Worm (Caenorhabditis elegans) whole organism, L1 larva: ENCODE results near the gene F54H12.8.

Experiments used
- C04F5.9 ChIP-seq: sonication (generic microtip); optimal IDR thresholded peaks from 2 replicates; lab custom pipeline; 2016; ENCODE audit warnings: missing genetic modification characterization, missing compliant biosample characterization
- C34B4.2 ChIP-seq: sonication (generic microtip); optimal IDR thresholded peaks from 2 replicates; lab custom pipeline; 2017; ENCODE audit warnings: mild to moderate bottlenecking, missing genetic modification characterization, missing compliant biosample characterization
- F16B12.6 ChIP-seq: fragments of 150-350 bp; optimal IDR thresholded peaks from 2 replicates; lab custom pipeline; 2014; ENCODE audit warnings: missing biosample characterization, missing genetic modification characterization
- aha-1 ChIP-seq: fragments of 150-350 bp; optimal IDR thresholded peaks from 2 replicates; lab custom pipeline; 2014; ENCODE audit warnings: missing biosample characterization, missing genetic modification characterization
- aly-2 ChIP-seq: fragments of 150-350 bp; optimal IDR thresholded peaks from 2 replicates; lab custom pipeline; 2014; ENCODE audit warnings: missing biosample characterization, missing genetic modification characterization
- ceh-63 ChIP-seq: fragments of 200-800 bp; sonication (Bioruptor generic); optimal IDR thresholded peaks from 2 replicates; lab custom pipeline; 2018; ENCODE audit warnings: mild to moderate bottlenecking, missing genetic modification characterization, missing compliant biosample characterization
- ces-1 ChIP-seq: fragments of 150-350 bp; optimal IDR thresholded peaks from 2 replicates; lab custom pipeline; 2014; ENCODE audit warnings: missing biosample characterization, missing genetic modification reagents, missing genetic modification characterization
- dsc-1 ChIP-seq: sonication (generic microtip); optimal IDR thresholded peaks from 2 replicates; lab custom pipeline; 2016; ENCODE audit warnings: mild to moderate bottlenecking, missing genetic modification characterization, missing compliant biosample characterization
- efl-1 ChIP-seq, 4 experiments: fragments of 150-350 bp; optimal IDR thresholded peaks in 3 of 4; peaks in 1 of 4; 1 replicate in 1 of 4; 2 replicates in 3 of 4; lab custom pipeline; 2014; ENCODE audit warnings: missing biosample characterization in 2 of 4, missing genetic modification characterization in 2 of 4, missing genetic modification reagents in 2 of 4
- efl-3 ChIP-seq: fragments of 200-800 bp; sonication (Bioruptor generic); optimal IDR thresholded peaks from 2 replicates; lab custom pipeline; 2018; ENCODE audit warnings: mild to moderate bottlenecking, missing genetic modification characterization, missing compliant biosample characterization
- elt-3 ChIP-seq, 6 experiments: fragments of 150-350 bp in 1 of 6; sonication (generic microtip); optimal IDR thresholded peaks; 2 replicates each; lab custom pipeline; 2017 to 2018; ENCODE audit warnings: missing biosample characterization in 6 of 6, missing genetic modification characterization in 6 of 6, inconsistent platforms in 1 of 6
- fkh-8 ChIP-seq: sonication (generic microtip); optimal IDR thresholded peaks from 2 replicates; lab custom pipeline; 2016; ENCODE audit warnings: mild to moderate bottlenecking, missing genetic modification characterization, missing compliant biosample characterization
- fos-1 ChIP-seq: fragments of 150-350 bp; optimal IDR thresholded peaks from 2 replicates; lab custom pipeline; 2014; ENCODE audit warnings: missing biosample characterization, missing genetic modification characterization
- hlh-17 ChIP-seq: fragments of 200-800 bp; sonication (Bioruptor generic); optimal IDR thresholded peaks from 2 replicates; lab custom pipeline; 2018; ENCODE audit warnings: missing genetic modification characterization, mild to moderate bottlenecking, missing compliant biosample characterization, moderate library complexity, borderline replicate concordance
- hlh-4 ChIP-seq: sonication (generic microtip); optimal IDR thresholded peaks from 2 replicates; lab custom pipeline; 2016; ENCODE audit warnings: mild to moderate bottlenecking, missing genetic modification characterization, missing compliant biosample characterization
- hpl-2 ChIP-seq: fragments of 150-350 bp; optimal IDR thresholded peaks from 2 replicates; lab custom pipeline; 2014; ENCODE audit warnings: missing biosample characterization, missing genetic modification reagents, missing genetic modification characterization
- irx-1 ChIP-seq: sonication (generic microtip); optimal IDR thresholded peaks from 2 replicates; lab custom pipeline; 2016; ENCODE audit warnings: missing genetic modification characterization, missing compliant biosample characterization
- isw-1 ChIP-seq: fragments of 200-800 bp; sonication (Bioruptor generic); IDR thresholded peaks from 2 replicates; pipeline ENCODE4 v1.3.6; 2022; ENCODE audit warnings: missing genetic modification characterization, missing compliant biosample characterization
- jun-1 ChIP-seq: fragments of 150-350 bp; optimal IDR thresholded peaks from 2 replicates; lab custom pipeline; 2014; ENCODE audit warnings: missing biosample characterization, missing genetic modification reagents, missing genetic modification characterization
- lin-13 ChIP-seq: fragments of 150-350 bp; optimal IDR thresholded peaks from 2 replicates; lab custom pipeline; 2014; ENCODE audit warnings: missing biosample characterization, missing genetic modification reagents, missing genetic modification characterization
- lin-35 ChIP-seq, 2 experiments: fragments of 150-350 bp; optimal IDR thresholded peaks; 2 replicates each; lab custom pipeline; 2014; ENCODE audit warnings: missing biosample characterization in 2 of 2, missing genetic modification characterization in 2 of 2, missing genetic modification reagents in 2 of 2
- lsy-2 ChIP-seq, 2 experiments: fragments of 150-350 bp; optimal IDR thresholded peaks; 2 replicates each; lab custom pipeline; 2014; ENCODE audit warnings: missing biosample characterization in 2 of 2, missing genetic modification characterization in 2 of 2
- mab-9 ChIP-seq: fragments of 200-800 bp; sonication (Bioruptor generic); IDR thresholded peaks from 2 replicates; pipeline ENCODE4 v1.3.6; 2022; ENCODE audit warnings: missing genetic modification reagents, missing genetic modification characterization, missing compliant biosample characterization
- mdl-1 ChIP-seq, 2 experiments: fragments of 150-350 bp; optimal IDR thresholded peaks; 2 replicates each; lab custom pipeline; 2014 to 2017; ENCODE audit warnings: missing biosample characterization in 2 of 2, missing genetic modification characterization in 2 of 2, inconsistent platforms in 1 of 2
- mef-2 ChIP-seq: fragments of 150-350 bp; optimal IDR thresholded peaks from 2 replicates; lab custom pipeline; 2014; ENCODE audit warnings: missing biosample characterization, missing genetic modification characterization
- mep-1 ChIP-seq: fragments of 150-350 bp; optimal IDR thresholded peaks from 2 replicates; lab custom pipeline; 2014; ENCODE audit warnings: missing biosample characterization, missing genetic modification characterization
- nhr-19 ChIP-seq: fragments of 200-800 bp; sonication (Bioruptor generic); conservative IDR thresholded peaks from 2 replicates; pipeline ENCODE4 v1.3.6; 2022; ENCODE audit warnings: missing genetic modification characterization, missing compliant biosample characterization
- nhr-20 ChIP-seq: sonication (generic microtip); optimal IDR thresholded peaks from 2 replicates; lab custom pipeline; 2016; ENCODE audit warnings: mild to moderate bottlenecking, missing genetic modification characterization, missing compliant biosample characterization
- nhr-28 ChIP-seq: fragments of 150-350 bp; optimal IDR thresholded peaks from 2 replicates; lab custom pipeline; 2014; ENCODE audit warnings: missing biosample characterization, missing genetic modification characterization
- nhr-47 ChIP-seq: sonication (generic microtip); optimal IDR thresholded peaks from 2 replicates; lab custom pipeline; 2016; ENCODE audit warnings: mild to moderate bottlenecking, missing genetic modification characterization, moderate library complexity, missing compliant biosample characterization
- nhr-71 ChIP-seq: sonication (generic microtip); optimal IDR thresholded peaks from 2 replicates; lab custom pipeline; 2016; ENCODE audit warnings: mild to moderate bottlenecking, missing genetic modification characterization, moderate library complexity, missing compliant biosample characterization
- nhr-84 ChIP-seq: sonication (generic microtip); optimal IDR thresholded peaks from 2 replicates; lab custom pipeline; 2017; ENCODE audit warnings: missing biosample characterization, missing genetic modification characterization
- nhr-85 ChIP-seq: sonication (generic microtip); peaks from one replicate; lab custom pipeline; 2016; ENCODE audit warnings: missing genetic modification characterization, inconsistent platforms, missing compliant biosample characterization
- pag-3 ChIP-seq: sonication (generic microtip); optimal IDR thresholded peaks from 2 replicates; lab custom pipeline; 2017; ENCODE audit warnings: missing genetic modification characterization, mild to moderate bottlenecking, missing compliant biosample characterization, antibody characterized with exemption, borderline replicate concordance; ENCODE audit not compliant: insufficient read depth
- pqm-1 ChIP-seq: sonication (generic microtip); optimal IDR thresholded peaks from 3 replicates; lab custom pipeline; 2017; ENCODE audit warnings: missing biosample characterization, missing genetic modification characterization
- rnt-1 ChIP-seq: sonication (generic microtip); optimal IDR thresholded peaks from 2 replicates; lab custom pipeline; 2016; ENCODE audit warnings: mild to moderate bottlenecking, missing genetic modification characterization, moderate library complexity, missing compliant biosample characterization
- skn-1 ChIP-seq: fragments of 150-350 bp; optimal IDR thresholded peaks from 2 replicates; lab custom pipeline; 2014; ENCODE audit warnings: missing biosample characterization, missing genetic modification characterization
- snpc-4 ChIP-seq: fragments of 150-350 bp; optimal IDR thresholded peaks from 2 replicates; lab custom pipeline; 2014; ENCODE audit warnings: missing biosample characterization, missing genetic modification characterization
- sox-4 ChIP-seq: sonication (generic microtip); optimal IDR thresholded peaks from 2 replicates; lab custom pipeline; 2016; ENCODE audit warnings: missing genetic modification characterization, missing compliant biosample characterization
- sup-37 ChIP-seq: fragments of 200-800 bp; sonication (Bioruptor generic); optimal IDR thresholded peaks from 2 replicates; lab custom pipeline; 2018; ENCODE audit warnings: mild to moderate bottlenecking, missing genetic modification characterization, missing compliant biosample characterization
- swsn-7 ChIP-seq: sonication (generic microtip); optimal IDR thresholded peaks from 2 replicates; lab custom pipeline; 2016; ENCODE audit warnings: missing genetic modification characterization, missing compliant biosample characterization
- tlp-1 ChIP-seq: fragments of 150-350 bp; optimal IDR thresholded peaks from 2 replicates; lab custom pipeline; 2014; ENCODE audit warnings: missing biosample characterization, missing genetic modification characterization
- unc-62 ChIP-seq: fragments of 150-350 bp; optimal IDR thresholded peaks from 2 replicates; lab custom pipeline; 2014; ENCODE audit warnings: missing biosample characterization, missing genetic modification reagents, missing genetic modification characterization
- unc-86 ChIP-seq: sonication (generic microtip); optimal IDR thresholded peaks from 2 replicates; lab custom pipeline; 2016; ENCODE audit warnings: missing genetic modification characterization, missing compliant biosample characterization
- zip-4 ChIP-seq: fragments of 200-800 bp; sonication (Bioruptor generic); optimal IDR thresholded peaks from 2 replicates; lab custom pipeline; 2018; ENCODE audit warnings: mild to moderate bottlenecking, missing genetic modification characterization, moderate library complexity, missing compliant biosample characterization
- ztf-11 ChIP-seq, 2 experiments: sonication (generic microtip); optimal IDR thresholded peaks; 2 replicates each; lab custom pipeline; 2016 to 2017; ENCODE audit warnings: missing genetic modification characterization in 2 of 2, missing biosample characterization in 1 of 2, missing compliant biosample characterization in 1 of 2

The F54H12.8 gene

DNA sequence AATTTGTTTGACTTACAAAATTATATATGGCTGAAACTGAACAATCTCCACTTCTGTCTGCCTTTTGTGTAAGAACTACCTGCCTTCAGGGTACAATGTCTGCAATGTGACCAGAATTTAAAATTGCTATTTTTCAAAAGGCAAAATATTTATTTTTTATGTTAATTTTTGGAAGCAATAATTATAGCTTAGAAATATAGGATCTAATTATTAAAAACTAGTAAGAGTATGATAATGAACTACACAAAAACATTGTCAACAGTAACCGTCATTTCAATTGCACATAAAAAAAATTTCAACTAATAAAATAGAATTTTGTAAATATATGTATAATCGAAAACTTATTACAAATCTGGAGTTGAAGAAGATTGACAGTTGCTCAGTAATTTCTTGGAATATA is 12.1 kb downstream of the F54H12.8 start, which contains the start of gene C29E4.9:
Gene C29E4.9, minus strand, starts transcription at position 101 of the 400 bp plus-strand sequence.
- TF ChIP-seq efl-1 (optimal IDR thresholded peaks at IDR 0.05; lab: Kevin White, UChicago) (no peak), efl-1 (GFP tag; optimal IDR thresholded peaks at IDR 0.05 in 1 of 2; lab: Kevin White, UChicago) (peak in 1 of 2 experiments; percentile 43), irx-1 (tag; lab: Kevin White, UChicago) (no peak)
- TF ChIP-seq, all 84 proteins: peak for 1

DNA sequence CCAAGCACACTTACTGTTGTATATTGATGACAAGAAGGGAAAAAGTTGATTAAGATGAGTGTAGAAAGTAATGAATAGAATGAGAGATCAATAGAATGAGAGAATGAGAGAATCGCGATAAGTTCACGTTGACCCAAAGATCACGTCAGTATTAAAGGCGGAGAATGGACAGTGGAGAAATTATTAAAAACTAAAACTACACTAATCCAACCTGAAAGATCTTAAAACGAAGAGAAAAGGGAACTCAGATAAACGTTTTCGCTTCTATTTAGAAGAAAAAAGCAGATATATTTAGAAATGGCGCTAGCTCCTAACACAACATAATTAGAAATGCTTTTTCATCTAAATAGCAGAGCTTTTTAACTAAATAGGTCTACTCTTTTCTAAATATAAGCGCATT is 15.8 kb downstream of the F54H12.8 start, which contains the start of gene let-754:
Gene let-754, minus strand, starts transcription at position 101 of the 400 bp plus-strand sequence.
- TF ChIP-seq C34B4.2 (tag; lab: Kevin White, UChicago) (no peak), skn-1 (no peak), aly-2 (no peak), zip-4 (no peak), efl-3 (GFP tag; lab: Kevin White, UChicago) (no peak), pag-3 (tag; lab: Kevin White, UChicago) (no peak), ces-1 (GFP tag; lab: Kevin White, UChicago) (no peak), unc-62 (GFP tag; lab: Kevin White, UChicago) (no peak), snpc-4 (tag; lab: Kevin White, UChicago) (no peak), fos-1 (tag; lab: Kevin White, UChicago) (no peak), hlh-17 (no peak), nhr-85 (tag; lab: Kevin White, UChicago) (no peak), fkh-8 (tag; lab: Kevin White, UChicago) (no peak), mef-2 (tag; lab: Kevin White, UChicago) (no peak), F16B12.6 (tag; lab: Kevin White, UChicago) (no peak), elt-3 (tag; optimal IDR thresholded peaks at IDR 0.05; lab: Kevin White, UChicago) (no peak), unc-86 (no peak)

DNA sequence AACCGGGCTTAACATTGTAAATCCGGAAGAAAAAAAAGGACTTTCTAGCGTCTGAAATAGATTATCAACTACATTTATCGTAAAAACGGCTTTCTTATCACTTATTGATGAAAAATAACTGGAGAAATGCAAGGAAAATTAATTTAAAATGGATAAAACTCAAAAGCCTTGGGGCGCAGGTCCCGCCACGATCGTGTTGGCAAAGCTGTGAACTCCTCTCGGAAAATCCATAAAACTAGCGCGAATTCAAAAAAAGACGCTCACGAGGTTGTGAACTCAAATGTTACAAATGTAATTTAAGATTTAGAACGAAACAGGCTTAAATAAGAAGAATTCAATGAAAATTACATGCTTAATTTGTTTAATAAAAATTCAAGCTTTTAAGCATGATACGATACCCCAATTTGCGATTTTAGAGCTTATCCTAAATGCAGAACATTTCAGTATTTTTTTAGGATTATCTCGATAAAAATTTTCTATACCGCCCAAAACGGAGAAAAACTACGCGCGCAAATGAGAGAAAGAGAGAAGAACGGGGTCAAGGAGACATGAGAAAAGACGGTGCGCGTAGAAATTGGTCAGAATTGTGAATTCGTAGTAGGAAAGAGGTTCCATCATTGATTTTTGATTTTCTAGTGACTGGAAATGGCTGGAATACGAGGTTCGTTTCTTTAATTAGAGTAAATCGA is 16.8 kb downstream of the F54H12.8 start, which contains the start of gene C29E4.15:
Gene C29E4.15, plus strand, starts transcription at position 547 of the 689 bp plus-strand sequence.
- no peak for TF ChIP-seq irx-1 (tag; lab: Kevin White, UChicago)
- TF ChIP-seq snpc-4 (tag; lab: Kevin White, UChicago): no peak
- peak; percentile 52 for TF ChIP-seq nhr-19 (GFP tag; lab: Robert Waterston, UW)
- TF ChIP-seq pqm-1 (tag; lab: Kevin White, UChicago): no peak
- TF ChIP-seq lsy-2 (tag; optimal IDR thresholded peaks at IDR 0.05; lab: Kevin White, UChicago): peak; percentile 53 to 73
- peak; percentile 68 for TF ChIP-seq rnt-1 (tag; lab: Kevin White, UChicago)
- TF ChIP-seq nhr-28 (tag; lab: Kevin White, UChicago): no peak
- TF ChIP-seq elt-3 (tag; optimal IDR thresholded peaks at IDR 0.05; lab: Kevin White, UChicago): no peak
- TF ChIP-seq C34B4.2 (tag; lab: Kevin White, UChicago): no peak
- TF ChIP-seq unc-62 (GFP tag; lab: Kevin White, UChicago): no peak
- no peak for TF ChIP-seq mab-9 (GFP tag; lab: Robert Waterston, UW)
- TF ChIP-seq C04F5.9 (tag; lab: Kevin White, UChicago): no peak
- no peak for TF ChIP-seq ceh-63
- TF ChIP-seq nhr-20: peak; percentile 48
- TF ChIP-seq hlh-4 (tag; lab: Kevin White, UChicago): no peak
- TF ChIP-seq aha-1 (tag; lab: Kevin White, UChicago): no peak
- TF ChIP-seq tlp-1 (tag; lab: Kevin White, UChicago): no peak
- TF ChIP-seq lin-13 (GFP tag; lab: Kevin White, UChicago): no peak
- TF ChIP-seq mep-1 (tag; lab: Kevin White, UChicago): no peak
- no peak for TF ChIP-seq hpl-2
- TF ChIP-seq fos-1 (tag; lab: Kevin White, UChicago): no peak
- no peak for TF ChIP-seq efl-3 (GFP tag; lab: Kevin White, UChicago)
- TF ChIP-seq nhr-84 (tag; lab: Kevin White, UChicago): no peak
- peak; percentile 33; the same call in 1 of the 2 replicates for TF ChIP-seq isw-1 (GFP tag; lab: Robert Waterston, UW)
- peak; percentile 92 for TF ChIP-seq efl-1 (optimal IDR thresholded peaks at IDR 0.05; lab: Kevin White, UChicago)
- peak; percentile 90 to 98 for TF ChIP-seq efl-1 (GFP tag; optimal IDR thresholded peaks at IDR 0.05 in 1 of 2; lab: Kevin White, UChicago)
- peak in 1 of 2 experiments; percentile 24 for TF ChIP-seq mdl-1 (tag; optimal IDR thresholded peaks at IDR 0.05; lab: Kevin White, UChicago)
- TF ChIP-seq lin-35 (GFP tag; optimal IDR thresholded peaks at IDR 0.05; lab: Kevin White, UChicago): peak; percentile 74 to 91
- TF ChIP-seq sox-4 (tag; lab: Kevin White, UChicago): no peak
- no peak for TF ChIP-seq ztf-11 (tag; optimal IDR thresholded peaks at IDR 0.05; lab: Kevin White, UChicago)
- TF ChIP-seq nhr-47: peak; percentile 58
- TF ChIP-seq swsn-7 (tag; lab: Kevin White, UChicago): peak; percentile 47
- TF ChIP-seq sup-37: no peak
- peak; percentile 70 for TF ChIP-seq nhr-71
- TF ChIP-seq unc-86: peak; percentile 40
- TF ChIP-seq dsc-1 (tag; lab: Kevin White, UChicago): no peak
- TF ChIP-seq jun-1: no peak
- TF ChIP-seq pag-3 (tag; lab: Kevin White, UChicago): no peak
